Worm (Caenorhabditis elegans) whole organism, young adult: ENCODE data around the gene nra-3.

Source experiments
- B0019.2 ChIP-seq: fragments of 200-800 bp; sonication (Bioruptor generic); conservative IDR thresholded peaks from 2 replicates; pipeline ENCODE4 v1.3.6; 2022; ENCODE audit warnings: missing genetic modification reagents, missing genetic modification characterization, missing compliant biosample characterization
- B0035.1 ChIP-seq: sonication (generic microtip); optimal IDR thresholded peaks from 2 replicates; lab custom pipeline; 2016; ENCODE audit warnings: missing genetic modification characterization, mild to moderate bottlenecking, missing compliant biosample characterization, missing genotype, missing genetic modification reagents
- B0261.1 ChIP-seq: sonication (generic microtip); optimal IDR thresholded peaks from 2 replicates; lab custom pipeline; 2016; ENCODE audit warnings: mild to moderate bottlenecking, missing genetic modification characterization, moderate library complexity, missing compliant biosample characterization
- C06A6.2 ChIP-seq: fragments of 200-800 bp; sonication (Bioruptor generic); conservative IDR thresholded peaks from 2 replicates; pipeline ENCODE4 v1.3.6; 2022; ENCODE audit warnings: missing genetic modification characterization, missing compliant biosample characterization
- C17E4.6 ChIP-seq: fragments of 200-800 bp; sonication (Bioruptor generic); IDR thresholded peaks from 2 replicates; pipeline ENCODE4 v1.3.6; 2022; ENCODE audit warnings: missing genetic modification reagents, missing genetic modification characterization, missing compliant biosample characterization
- F33H1.4 ChIP-seq: fragments of 200-800 bp; sonication (Bioruptor generic); IDR thresholded peaks from 2 replicates; pipeline ENCODE4 v1.3.6; 2022; ENCODE audit warnings: missing genetic modification reagents, missing genetic modification characterization, missing compliant biosample characterization
- F52B5.7 ChIP-seq: sonication (generic microtip); optimal IDR thresholded peaks from 2 replicates; lab custom pipeline; 2016; ENCODE audit warnings: mild to moderate bottlenecking, missing genetic modification characterization, missing compliant biosample characterization
- F55B11.4 ChIP-seq: sonication (generic microtip); optimal IDR thresholded peaks from 2 replicates; lab custom pipeline; 2016; ENCODE audit warnings: missing compliant biosample characterization, missing genetic modification characterization, borderline replicate concordance; ENCODE audit not compliant: insufficient read depth
- K12H6.12 ChIP-seq: fragments of 200-800 bp; sonication (Bioruptor generic); optimal IDR thresholded peaks from 2 replicates; lab custom pipeline; 2018; ENCODE audit warnings: mild to moderate bottlenecking, missing genetic modification characterization, missing compliant biosample characterization
- Y56A3A.18 ChIP-seq: fragments of 200-800 bp; sonication (Bioruptor generic); IDR thresholded peaks from 2 replicates; pipeline ENCODE4 v1.3.6; 2022; ENCODE audit warnings: missing genetic modification reagents, missing genetic modification characterization, missing compliant biosample characterization
- Y67H2A.10 ChIP-seq: fragments of 200-800 bp; sonication (Bioruptor generic); conservative IDR thresholded peaks from 2 replicates; pipeline ENCODE4 v1.3.6; 2022; ENCODE audit warnings: missing genetic modification reagents, missing genetic modification characterization, missing compliant biosample characterization
- ama-1 ChIP-seq, 3 experiments: fragments of 150-350 bp in 1 of 3; sonication (generic microtip) in 2 of 3; optimal IDR thresholded peaks; 2 replicates each; lab custom pipeline; 2014 to 2018; ENCODE audit warnings: missing biosample characterization in 2 of 3, missing genetic modification characterization in 2 of 3, missing genetic modification reagents in 2 of 3
- athp-1 ChIP-seq: sonication (generic microtip); optimal IDR thresholded peaks from 2 replicates; lab custom pipeline; 2017; ENCODE audit warnings: mild to moderate bottlenecking, missing genetic modification characterization, missing compliant biosample characterization
- bed-1 ChIP-seq: fragments of 200-800 bp; sonication (Bioruptor generic); IDR thresholded peaks from 2 replicates; pipeline ENCODE4 v1.3.6; 2022; ENCODE audit warnings: missing genetic modification reagents, missing genetic modification characterization, missing compliant biosample characterization
- bed-2 ChIP-seq: fragments of 200-800 bp; sonication (Bioruptor generic); IDR thresholded peaks from 2 replicates; pipeline ENCODE4 v1.3.6; 2022; ENCODE audit warnings: missing genetic modification reagents, missing genetic modification characterization, missing compliant biosample characterization
- cebp-2 ChIP-seq: fragments of 200-800 bp; sonication (Bioruptor generic); IDR thresholded peaks from 2 replicates; pipeline ENCODE4 v1.3.6; 2022; ENCODE audit warnings: missing genetic modification characterization, missing compliant biosample characterization
- ceh-100 ChIP-seq: fragments of 200-800 bp; sonication (Bioruptor generic); IDR thresholded peaks from 2 replicates; pipeline ENCODE4 v1.3.6; 2022; ENCODE audit warnings: missing genetic modification reagents, missing genetic modification characterization, missing compliant biosample characterization
- ceh-27 ChIP-seq: fragments of 200-800 bp; sonication (Bioruptor generic); optimal IDR thresholded peaks from 2 replicates; lab custom pipeline; 2018; ENCODE audit warnings: mild to moderate bottlenecking, missing genetic modification characterization, moderate library complexity, missing compliant biosample characterization
- egl-18 ChIP-seq: fragments of 200-800 bp; sonication (Bioruptor generic); IDR thresholded peaks from 2 replicates; pipeline ENCODE4 v1.3.6; 2022; ENCODE audit warnings: missing genetic modification reagents, missing genetic modification characterization, missing compliant biosample characterization
- egl-44 ChIP-seq: fragments of 200-800 bp; sonication (Bioruptor generic); IDR thresholded peaks from 2 replicates; pipeline ENCODE4 v1.3.6; 2022; ENCODE audit warnings: missing genetic modification reagents, missing genetic modification characterization, missing compliant biosample characterization
- fkh-3 ChIP-seq: sonication (generic microtip); optimal IDR thresholded peaks from 2 replicates; lab custom pipeline; 2016; ENCODE audit warnings: mild to moderate bottlenecking, missing genetic modification characterization, missing compliant biosample characterization
- gei-17 ChIP-seq: fragments of 200-800 bp; sonication (Bioruptor generic); optimal IDR thresholded peaks from 2 replicates; lab custom pipeline; 2018; ENCODE audit warnings: mild to moderate bottlenecking, missing genetic modification characterization, missing compliant biosample characterization
- hmg-20 ChIP-seq: fragments of 200-800 bp; sonication (Bioruptor generic); IDR thresholded peaks from 2 replicates; pipeline ENCODE4 v1.3.6; 2022; ENCODE audit warnings: missing genetic modification reagents, missing genetic modification characterization, missing compliant biosample characterization
- let-607 ChIP-seq, 2 experiments: fragments of 200-800 bp in 1 of 2; sonication (Bioruptor generic) in 1 of 2; sonication (generic microtip) in 1 of 2; optimal IDR thresholded peaks; 2 replicates each; lab custom pipeline; 2016 to 2018; ENCODE audit warnings: mild to moderate bottlenecking in 2 of 2, missing compliant biosample characterization in 2 of 2, missing genetic modification characterization in 2 of 2, moderate library complexity in 2 of 2, missing genotype in 1 of 2
- lin-40 ChIP-seq: sonication (generic microtip); optimal IDR thresholded peaks from 2 replicates; lab custom pipeline; 2016; ENCODE audit warnings: missing genetic modification characterization, mild to moderate bottlenecking, missing compliant biosample characterization, missing genotype, missing genetic modification reagents
- lin-54 ChIP-seq: fragments of 200-800 bp; sonication (Bioruptor generic); optimal IDR thresholded peaks from 2 replicates; lab custom pipeline; 2018; ENCODE audit warnings: mild to moderate bottlenecking, missing genetic modification characterization, missing compliant biosample characterization
- madf-3 ChIP-seq: fragments of 200-800 bp; sonication (Bioruptor generic); IDR thresholded peaks from 2 replicates; pipeline ENCODE4 v1.3.6; 2022; ENCODE audit warnings: missing genetic modification reagents, missing genetic modification characterization, missing compliant biosample characterization
- mel-28 ChIP-seq: sonication (generic microtip); optimal IDR thresholded peaks from 2 replicates; lab custom pipeline; 2016; ENCODE audit warnings: borderline replicate concordance, mild to moderate bottlenecking, missing genetic modification characterization, missing compliant biosample characterization
- nfya-1 ChIP-seq: sonication (generic microtip); optimal IDR thresholded peaks from 2 replicates; lab custom pipeline; 2017; ENCODE audit warnings: antibody characterized with exemption, missing compliant biosample characterization, missing genetic modification characterization, borderline replicate concordance; ENCODE audit not compliant: insufficient read depth
- nhr-27 ChIP-seq: fragments of 200-800 bp; sonication (Bioruptor generic); optimal IDR thresholded peaks from 2 replicates; lab custom pipeline; 2018; ENCODE audit warnings: mild to moderate bottlenecking, missing genetic modification characterization, moderate library complexity, missing compliant biosample characterization
- pbrm-1 ChIP-seq: fragments of 200-800 bp; sonication (Bioruptor generic); IDR thresholded peaks from 2 replicates; pipeline ENCODE4 v1.3.6; 2022; ENCODE audit warnings: missing genetic modification reagents, missing genetic modification characterization, missing compliant biosample characterization
- rec-8 ChIP-seq, 2 experiments: sonication (generic microtip); optimal IDR thresholded peaks; 2 replicates each; lab custom pipeline; 2016; ENCODE audit warnings: mild to moderate bottlenecking in 2 of 2, missing genetic modification characterization in 2 of 2, missing genetic modification reagents in 2 of 2, missing genotype in 2 of 2, missing biosample characterization in 1 of 2, missing compliant biosample characterization in 1 of 2, moderate library complexity in 1 of 2
- repo-1 ChIP-seq: sonication (generic microtip); optimal IDR thresholded peaks from 2 replicates; lab custom pipeline; 2017; ENCODE audit warnings: mild to moderate bottlenecking, missing genetic modification characterization, missing compliant biosample characterization
- snpc-3.4 ChIP-seq: sonication (generic microtip); optimal IDR thresholded peaks from 2 replicates; lab custom pipeline; 2017; ENCODE audit warnings: missing genetic modification characterization, mild to moderate bottlenecking, missing compliant biosample characterization, antibody characterized with exemption, moderate library complexity, missing genotype, missing genetic modification reagents
- somi-1 ChIP-seq: fragments of 200-800 bp; sonication (Bioruptor generic); optimal IDR thresholded peaks from 2 replicates; lab custom pipeline; 2018; ENCODE audit warnings: mild to moderate bottlenecking, missing genetic modification characterization, missing compliant biosample characterization
- unc-62 ChIP-seq: fragments of 150-350 bp; optimal IDR thresholded peaks from 2 replicates; lab custom pipeline; 2014; ENCODE audit warnings: missing biosample characterization, missing genetic modification reagents, missing genetic modification characterization
- ztf-18 ChIP-seq: sonication (generic microtip); optimal IDR thresholded peaks from 2 replicates; lab custom pipeline; 2016; ENCODE audit warnings: missing genotype, mild to moderate bottlenecking, missing genetic modification characterization, missing compliant biosample characterization
- ztf-3 ChIP-seq: fragments of 200-800 bp; sonication (Bioruptor generic); optimal IDR thresholded peaks from 2 replicates; lab custom pipeline; 2018; ENCODE audit warnings: mild to moderate bottlenecking, missing genetic modification characterization, missing compliant biosample characterization

Gene nra-3

DNA sequence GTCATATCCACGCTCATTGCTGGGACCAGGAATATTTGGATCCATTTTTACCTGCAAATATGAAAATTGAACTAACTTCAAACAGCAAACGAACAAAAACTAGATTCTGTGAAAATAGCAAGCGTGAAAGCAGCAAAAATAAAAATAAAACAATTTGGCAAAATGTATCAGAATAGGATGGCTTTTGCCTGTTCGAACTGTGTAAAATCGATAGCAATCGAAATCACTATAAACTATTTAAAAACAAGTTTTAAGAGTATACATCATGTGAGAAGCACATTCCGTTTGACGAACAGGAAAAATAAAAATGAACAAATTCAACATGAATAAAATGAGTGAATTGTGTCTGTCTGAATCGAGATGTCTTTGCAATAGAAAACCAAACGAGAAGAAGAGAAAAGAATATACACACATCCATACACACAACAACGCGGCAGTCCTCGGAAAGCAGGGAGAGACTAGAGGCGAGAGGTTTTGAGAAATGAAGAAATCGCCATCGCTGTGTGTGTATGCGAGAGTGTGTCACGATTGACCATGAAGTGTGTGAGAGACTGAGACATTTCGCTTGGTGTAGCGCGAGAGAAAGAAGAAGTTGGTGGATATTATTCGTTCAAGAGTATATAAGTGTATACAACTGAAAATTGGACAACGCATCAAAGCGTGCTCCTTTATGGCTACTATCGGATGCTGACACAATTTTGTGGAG lies 31.7 kb downstream of the nra-3 start, which contains the start of gene phf-34 (continued):
- TF ChIP-seq F52B5.7 (tag; lab: Kevin White, UChicago) (no peak), F33H1.4 (GFP tag; lab: Robert Waterston, UW) (no peak), egl-18 (GFP tag; lab: Robert Waterston, UW) (0 out of 2 replicates have a peak, but pooled peaks have one; percentile 22), ceh-27 (no peak), lin-40 (tag; lab: Kevin White, UChicago) (peak; percentile 24), somi-1 (GFP tag; lab: Kevin White, UChicago) (no peak)

DNA sequence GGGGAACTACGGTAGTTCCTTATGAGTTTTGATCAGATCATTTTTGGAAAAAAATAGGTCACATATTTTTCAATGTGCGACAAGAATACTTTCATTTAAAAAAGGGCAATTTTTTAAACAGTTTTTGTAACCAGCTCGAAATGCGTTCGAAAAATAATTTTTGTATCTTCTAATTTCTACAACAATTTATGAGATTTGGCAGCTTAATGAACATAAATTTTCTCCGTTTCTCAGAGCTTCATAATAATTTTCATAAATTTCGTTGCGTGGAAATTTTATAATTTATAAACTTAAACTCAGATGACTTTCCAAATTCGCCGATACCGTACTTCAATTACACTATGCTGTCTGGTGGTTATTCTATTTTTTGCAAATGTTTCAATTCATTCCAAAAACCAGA lies 36.4 kb downstream of the nra-3 start, which contains the start of gene F21G4.3:
F21G4.3 (plus strand) TSS at position 301 of the 400 bp plus-strand sequence.
- TF ChIP-seq fkh-3 (tag; lab: Kevin White, UChicago) = no peak
- TF ChIP-seq K12H6.12 = no peak
- no peak for TF ChIP-seq C17E4.6 (GFP tag; lab: Robert Waterston, UW)
- TF ChIP-seq madf-3 (GFP tag; lab: Robert Waterston, UW) = no peak
- no peak for TF ChIP-seq bed-1
- TF ChIP-seq lin-54 (GFP tag; lab: Kevin White, UChicago) = no peak
- no peak for TF ChIP-seq F55B11.4 (tag; lab: Kevin White, UChicago)
- no peak for TF ChIP-seq gei-17 (GFP tag; lab: Kevin White, UChicago)
- no peak for TF ChIP-seq egl-44 (GFP tag; lab: Robert Waterston, UW)
- no peak for TF ChIP-seq C06A6.2
- TF ChIP-seq bed-2 (GFP tag; lab: Robert Waterston, UW) = no peak
- no peak for TF ChIP-seq F33H1.4 (GFP tag; lab: Robert Waterston, UW)
- TF ChIP-seq hmg-20 = no peak
- TF ChIP-seq ztf-18 (tag; lab: Kevin White, UChicago) = no peak
- no peak for TF ChIP-seq B0035.1 (tag; lab: Kevin White, UChicago)
- no peak for TF ChIP-seq rec-8 (tag; optimal IDR thresholded peaks at IDR 0.05; lab: Kevin White, UChicago)
- no peak for TF ChIP-seq snpc-3.4 (tag; lab: Kevin White, UChicago)
- no peak for TF ChIP-seq nfya-1 (tag; lab: Kevin White, UChicago)
- TF ChIP-seq B0261.1 (tag; lab: Kevin White, UChicago) = no peak
- no peak for TF ChIP-seq mel-28 (tag; lab: Kevin White, UChicago)

DNA sequence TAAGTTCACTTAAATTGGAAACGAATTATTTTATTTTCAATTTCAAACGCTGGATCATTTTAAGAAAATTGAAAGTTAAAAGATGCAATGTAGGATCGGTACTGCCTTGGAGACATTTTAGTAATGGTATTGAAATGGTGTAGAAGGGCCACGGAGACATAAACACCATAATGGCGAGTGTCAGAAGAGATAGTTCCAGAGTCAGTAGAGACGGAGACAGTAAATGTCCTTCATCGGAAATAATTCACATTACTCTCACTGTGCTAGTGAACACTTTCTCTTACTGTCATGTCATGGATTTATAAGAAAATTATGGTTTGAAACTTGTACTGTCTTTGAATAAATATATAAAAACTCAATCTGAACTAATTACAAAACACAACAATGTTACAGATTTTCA lies 38.2 kb downstream of the nra-3 start:
- TF ChIP-seq unc-62 (no peak), nhr-27 (no peak), ztf-3 (no peak), repo-1 (tag; lab: Kevin White, UChicago) (no peak), let-607 (tag; optimal IDR thresholded peaks at IDR 0.05; lab: Kevin White, UChicago) (no peak), B0019.2 (GFP tag; lab: Robert Waterston, UW) (no peak), F55B11.4 (tag; lab: Kevin White, UChicago) (no peak), ama-1 (optimal IDR thresholded peaks at IDR 0.05; lab: Kevin White, UChicago) (no peak), ama-1 (GFP tag; optimal IDR thresholded peaks at IDR 0.05; lab: Kevin White, UChicago) (no peak), Y67H2A.10 (GFP tag; lab: Robert Waterston, UW) (no peak), cebp-2 (GFP tag; lab: Robert Waterston, UW) (no peak), pbrm-1 (GFP tag; lab: Robert Waterston, UW) (no peak), mel-28 (tag; lab: Kevin White, UChicago) (no peak), Y56A3A.18 (GFP tag; lab: Robert Waterston, UW) (no peak), bed-2 (GFP tag; lab: Robert Waterston, UW) (no peak), ceh-100 (GFP tag; lab: Robert Waterston, UW) (no peak), athp-1 (no peak)
